Worm (Caenorhabditis elegans) whole organism, L3 larva: ENCODE results near the gene nono-1.

Experiments used
- lin-39 ChIP-seq: fragments of 150-350 bp; optimal IDR thresholded peaks from 2 replicates; lab custom pipeline; 2018; ENCODE audit warnings: missing biosample characterization, missing genetic modification reagents, missing genetic modification characterization
- pqm-1 ChIP-seq: fragments of 150-350 bp; optimal IDR thresholded peaks from 2 replicates; lab custom pipeline; 2017; ENCODE audit warnings: missing biosample characterization, missing genetic modification characterization, inconsistent platforms

- no peak for TF ChIP-seq lin-39
- TF ChIP-seq pqm-1: no peak
Observed at ce11 chrIII:5988461-5988860, 30.4 kb upstream of the nono-1 start.
